Fruit fly (Drosophila melanogaster) whole organism, pupa: ENCODE results near the gene Edc3.

Experiments used
- CG10348 ChIP-seq: fragments of 200-800 bp; sonication (Bioruptor generic); IDR thresholded peaks from 2 replicates; pipeline ENCODE4 v1.3.6; 2022; ENCODE audit warnings: missing biosample characterization, missing genetic modification characterization
- CG12605 ChIP-seq: fragments of 200-800 bp; sonication (Bioruptor generic); IDR thresholded peaks from 2 replicates; pipeline ENCODE4 v1.3.6; 2022; ENCODE audit warnings: missing biosample characterization, missing genetic modification characterization
- CG13204 ChIP-seq: fragments of 200-800 bp; sonication (Bioruptor generic); optimal IDR thresholded peaks from 2 replicates; lab custom pipeline; 2018; ENCODE audit warnings: missing biosample characterization, mild to moderate bottlenecking, missing genetic modification characterization, moderate library complexity
- CG14655 ChIP-seq: fragments of 200-800 bp; sonication (Bioruptor generic); optimal IDR thresholded peaks from 3 replicates; lab custom pipeline; 2017; ENCODE audit warnings: mild to moderate bottlenecking, missing biosample characterization, missing genetic modification reagents, missing genetic modification characterization
- CG15710 ChIP-seq: fragments of 200-800 bp; sonication (Bioruptor generic); optimal IDR thresholded peaks from 2 replicates; lab custom pipeline; 2018; ENCODE audit warnings: missing biosample characterization, mild to moderate bottlenecking, missing genetic modification characterization, moderate library complexity
- CG17806 ChIP-seq: fragments of 200-800 bp; sonication (Bioruptor generic); optimal IDR thresholded peaks from 2 replicates; lab custom pipeline; 2018; ENCODE audit warnings: missing biosample characterization, mild to moderate bottlenecking, missing genetic modification characterization, moderate library complexity
- CG32121 ChIP-seq: fragments of 200-800 bp; sonication (Bioruptor generic); IDR thresholded peaks from 2 replicates; pipeline ENCODE4 v1.3.6; 2022; ENCODE audit warnings: missing biosample characterization, missing genetic modification characterization
- CG34367 ChIP-seq: fragments of 200-800 bp; sonication (Bioruptor generic); optimal IDR thresholded peaks from 2 replicates; lab custom pipeline; 2018; ENCODE audit warnings: missing biosample characterization, mild to moderate bottlenecking, missing genetic modification characterization
- CG4496 ChIP-seq: fragments of 200-800 bp; sonication (Bioruptor generic); IDR thresholded peaks from 3 replicates; pipeline ENCODE4 v1.3.6; 2022; ENCODE audit warnings: missing biosample characterization, missing genetic modification characterization
- CG8159 ChIP-seq: fragments of 200-800 bp; sonication (Bioruptor generic); optimal IDR thresholded peaks from 3 replicates; lab custom pipeline; 2018; ENCODE audit warnings: missing biosample characterization, mild to moderate bottlenecking, missing genetic modification characterization, moderate library complexity
- CG8301 ChIP-seq: fragments of 200-800 bp; sonication (Bioruptor generic); optimal IDR thresholded peaks from 2 replicates; lab custom pipeline; 2018; ENCODE audit warnings: missing biosample characterization, mild to moderate bottlenecking, missing genetic modification characterization
- CG9948 ChIP-seq: fragments of 200-800 bp; sonication (Bioruptor generic); optimal IDR thresholded peaks from 2 replicates; lab custom pipeline; 2018; ENCODE audit warnings: missing biosample characterization, mild to moderate bottlenecking, missing genetic modification characterization, moderate library complexity
- D1 ChIP-seq: fragments of 200-800 bp; sonication (Bioruptor generic); optimal IDR thresholded peaks from 2 replicates; lab custom pipeline; 2018; ENCODE audit warnings: missing biosample characterization, mild to moderate bottlenecking, missing genetic modification characterization, moderate library complexity
- EcR ChIP-seq: fragments of 200-800 bp; sonication (Bioruptor generic); optimal IDR thresholded peaks from 3 replicates; lab custom pipeline; 2019; ENCODE audit warnings: missing biosample characterization, missing genetic modification characterization, mild to moderate bottlenecking, moderate library complexity, missing genetic modification reagents
- Ets98B ChIP-seq: fragments of 200-800 bp; sonication (Bioruptor generic); IDR thresholded peaks from 2 replicates; pipeline ENCODE4 v1.3.6; 2022; ENCODE audit warnings: missing biosample characterization, missing genetic modification characterization
- Pif1A ChIP-seq: fragments of 200-800 bp; sonication (Bioruptor generic); optimal IDR thresholded peaks from 3 replicates; lab custom pipeline; 2016; ENCODE audit warnings: missing biosample characterization, missing genetic modification characterization
- Pif1B ChIP-seq: fragments of 200-800 bp; sonication (Bioruptor generic); optimal IDR thresholded peaks from 3 replicates; lab custom pipeline; 2016; ENCODE audit warnings: missing biosample characterization, missing genetic modification characterization
- Snoo ChIP-seq: fragments of 200-800 bp; sonication (Bioruptor generic); optimal IDR thresholded peaks from 3 replicates; lab custom pipeline; 2017; ENCODE audit warnings: missing biosample characterization, mild to moderate bottlenecking, missing genetic modification characterization, inconsistent platforms
- fd96Ca ChIP-seq: fragments of 200-800 bp; sonication (Bioruptor generic); IDR thresholded peaks from 3 replicates; pipeline ENCODE4 v1.3.6; 2022; ENCODE audit warnings: missing biosample characterization, missing genetic modification characterization
- gl ChIP-seq: fragments of 200-800 bp; sonication (Bioruptor generic); optimal IDR thresholded peaks from 2 replicates; lab custom pipeline; 2018; ENCODE audit warnings: missing biosample characterization, mild to moderate bottlenecking, missing genetic modification characterization
- rn ChIP-seq: fragments of 200-800 bp; sonication (Bioruptor generic); IDR thresholded peaks from 2 replicates; pipeline ENCODE4 v1.3.6; 2022; ENCODE audit warnings: missing biosample characterization, missing genetic modification characterization

Gene Edc3

DNA sequence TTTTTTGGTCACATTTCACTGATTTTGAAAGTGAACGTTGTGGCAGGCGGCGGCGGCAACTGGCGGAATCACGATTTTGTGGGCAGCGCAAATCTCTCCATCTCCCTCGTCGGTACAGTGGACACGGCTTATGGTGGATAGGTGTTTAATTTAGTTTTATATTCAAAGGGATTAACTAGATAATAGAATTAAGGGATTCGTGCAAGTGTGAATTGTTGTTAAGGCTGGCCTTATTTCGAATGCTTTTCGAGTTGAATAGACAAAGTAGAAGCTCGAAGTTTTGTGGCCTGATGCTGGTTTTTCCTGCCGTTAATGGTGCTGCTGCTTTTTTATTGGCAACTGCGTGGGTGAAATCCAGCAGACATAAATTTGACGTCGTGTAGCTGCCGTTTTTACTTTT lies 31.7 kb downstream of the Edc3 start:
- no peak for TF ChIP-seq EcR (GFP tag; lab: Kevin White, UChicago)
- TF ChIP-seq Pif1B (GFP tag; lab: Kevin White, UChicago) = no peak
- TF ChIP-seq CG8159 = no peak
- TF ChIP-seq CG14655 (GFP tag; lab: Kevin White, UChicago) = peak; percentile 12
- no peak for TF ChIP-seq CG34367
- TF ChIP-seq CG10348 = no peak
- peak; percentile 45 for TF ChIP-seq Ets98B (GFP tag; lab: Robert Waterston, UW)
- TF ChIP-seq CG4496 (GFP tag; lab: Robert Waterston, UW) = peak; percentile 50; the same call in 2 of the 3 replicates
- TF ChIP-seq CG12605 (GFP tag; lab: Robert Waterston, UW) = no peak
- TF ChIP-seq gl = no peak
- peak; percentile 24 for TF ChIP-seq Pif1A
- no peak for TF ChIP-seq CG8301 (tag; lab: Kevin White, UChicago)
- no peak for TF ChIP-seq CG9948 (tag; lab: Kevin White, UChicago)
- no peak for TF ChIP-seq CG17806 (tag; lab: Kevin White, UChicago)
- TF ChIP-seq Snoo (tag; lab: Kevin White, UChicago) = no peak
- peak; percentile 74 for TF ChIP-seq fd96Ca
- TF ChIP-seq CG13204 (GFP tag; lab: Kevin White, UChicago) = no peak
- TF ChIP-seq CG15710 = no peak
- 0 out of 2 replicates have a peak, but pooled peaks have one; percentile 5 for TF ChIP-seq rn
- TF ChIP-seq CG32121 (GFP tag; lab: Robert Waterston, UW) = peak; percentile 64; the same call in 1 of the 2 replicates
- no peak for TF ChIP-seq D1

DNA sequence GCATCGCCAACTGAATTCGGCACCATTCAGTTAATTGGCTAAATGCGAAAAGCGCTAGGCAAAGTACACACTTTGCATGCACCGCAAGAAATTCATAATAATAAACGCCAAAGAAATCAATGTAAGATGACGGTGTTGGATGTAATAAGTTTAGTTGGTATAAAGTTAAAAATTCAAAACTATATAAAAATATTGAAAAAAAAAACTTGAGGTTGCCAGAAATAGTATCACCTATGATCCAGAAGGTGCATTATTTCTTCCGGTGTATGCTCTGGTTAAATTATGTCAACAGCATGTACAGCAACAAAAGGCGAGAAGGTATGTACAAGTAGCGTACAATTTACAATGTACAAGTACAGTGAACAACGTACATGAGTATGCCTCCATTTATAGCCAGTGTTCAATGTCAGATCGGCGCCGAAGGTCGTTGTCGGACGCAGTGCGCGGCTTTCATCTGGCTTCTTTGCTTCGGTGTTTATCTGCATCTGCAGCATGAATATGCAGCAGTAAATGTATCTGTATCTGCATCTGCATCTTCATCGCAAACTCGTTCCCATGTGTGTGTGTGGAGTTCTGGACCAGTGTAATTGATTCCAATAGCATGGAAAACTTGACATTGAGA lies 32.7 kb downstream of the Edc3 start:
- TF ChIP-seq fd96Ca = no peak; the same call in 1 of the 3 replicates
- peak; percentile 45 for TF ChIP-seq Snoo (tag; lab: Kevin White, UChicago)
- TF ChIP-seq CG4496 (GFP tag; lab: Robert Waterston, UW) = peak; percentile 87
- peak; percentile 88 for TF ChIP-seq CG9948 (tag; lab: Kevin White, UChicago)
- TF ChIP-seq CG34367 = peak; percentile 81
- TF ChIP-seq gl = peak; percentile 48
- peak; percentile 84 for TF ChIP-seq EcR (GFP tag; lab: Kevin White, UChicago)
- TF ChIP-seq CG32121 (GFP tag; lab: Robert Waterston, UW) = peak; percentile 73
- peak; percentile 83 for TF ChIP-seq CG14655 (GFP tag; lab: Kevin White, UChicago)
- TF ChIP-seq Pif1A = peak; percentile 86
- TF ChIP-seq Pif1B (GFP tag; lab: Kevin White, UChicago) = peak; percentile 81
- peak; percentile 85 for TF ChIP-seq CG15710
- peak; percentile 73 for TF ChIP-seq D1
- TF ChIP-seq CG8159 = peak; percentile 90
- TF ChIP-seq CG17806 (tag; lab: Kevin White, UChicago) = peak; percentile 89
- TF ChIP-seq CG12605 (GFP tag; lab: Robert Waterston, UW) = 0 out of 2 replicates have a peak, but pooled peaks have one; percentile 51
- peak; percentile 40 for TF ChIP-seq CG13204 (GFP tag; lab: Kevin White, UChicago)
- TF ChIP-seq CG8301 (tag; lab: Kevin White, UChicago) = peak; percentile 65
- TF ChIP-seq rn = peak; percentile 58
- TF ChIP-seq CG10348 = no peak
- TF ChIP-seq Ets98B (GFP tag; lab: Robert Waterston, UW) = peak; percentile 56

DNA sequence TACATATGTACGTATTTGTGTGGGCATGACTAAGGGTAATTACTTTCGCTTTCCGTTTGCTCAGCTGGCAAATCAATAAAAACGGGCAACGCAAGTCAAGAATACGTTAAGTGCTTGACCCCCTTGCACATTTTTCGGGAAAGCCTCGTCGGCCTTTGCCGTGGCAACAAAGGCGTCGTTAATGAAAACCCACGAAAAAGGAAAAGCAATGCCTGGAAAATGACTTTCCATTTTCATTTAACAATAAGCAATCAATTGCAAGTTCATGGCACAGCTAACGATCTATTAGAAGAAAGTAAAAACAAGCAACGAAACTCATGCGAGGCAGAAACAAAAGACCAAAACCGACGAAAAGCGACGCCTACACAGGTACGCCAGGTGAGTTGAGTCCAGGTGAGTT lies 33.6 kb downstream of the Edc3 start:
- TF ChIP-seq CG15710 (no peak), CG32121 (GFP tag; lab: Robert Waterston, UW) (no peak), CG34367 (no peak), rn (no peak), EcR (GFP tag; lab: Kevin White, UChicago) (no peak), CG13204 (GFP tag; lab: Kevin White, UChicago) (no peak), CG8301 (tag; lab: Kevin White, UChicago) (no peak), CG10348 (no peak), CG4496 (GFP tag; lab: Robert Waterston, UW) (no peak), CG8159 (no peak), Pif1B (GFP tag; lab: Kevin White, UChicago) (no peak), Ets98B (GFP tag; lab: Robert Waterston, UW) (no peak)

DNA sequence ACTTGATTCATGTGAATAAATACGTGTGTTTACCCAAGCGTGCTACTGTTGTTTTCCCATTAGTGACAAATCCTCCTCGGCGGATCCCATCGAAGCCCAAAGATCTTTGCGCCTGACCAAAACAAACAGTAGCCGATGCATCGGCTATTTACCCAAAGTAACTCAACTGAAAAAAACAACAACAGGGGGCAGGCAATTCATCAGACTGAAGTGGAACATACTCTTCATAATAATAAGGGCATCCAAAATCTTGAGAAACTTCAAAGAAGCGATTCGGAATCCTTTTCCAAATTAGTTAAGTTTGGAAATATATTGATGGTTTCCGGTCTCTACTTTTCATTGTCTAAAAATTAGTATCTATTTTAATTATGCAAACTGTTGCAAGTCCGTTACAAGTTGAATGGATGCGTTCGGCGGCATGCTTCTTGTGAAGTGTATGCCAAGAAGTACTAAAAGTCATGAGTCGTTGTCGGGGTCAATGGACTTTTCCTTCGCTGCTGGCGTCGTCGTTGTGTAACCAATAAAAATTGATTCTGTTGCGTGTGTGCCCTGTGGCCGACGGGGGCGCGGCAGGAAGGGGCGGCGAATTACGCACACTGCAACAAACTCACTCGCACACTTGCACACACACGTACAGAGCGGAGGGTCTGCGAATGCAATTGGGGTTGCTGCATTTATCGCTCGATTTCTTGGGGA lies 34.2 kb downstream of the Edc3 start:
- TF ChIP-seq CG10348 = no peak
- peak; percentile 58 for TF ChIP-seq CG14655 (GFP tag; lab: Kevin White, UChicago)
- TF ChIP-seq CG17806 (tag; lab: Kevin White, UChicago) = peak; percentile 64
- peak; percentile 98 for TF ChIP-seq EcR (GFP tag; lab: Kevin White, UChicago)
- peak; percentile 58 for TF ChIP-seq CG13204 (GFP tag; lab: Kevin White, UChicago)
- TF ChIP-seq Pif1B (GFP tag; lab: Kevin White, UChicago) = peak; percentile 40
- peak; percentile 67 for TF ChIP-seq Pif1A
- no peak for TF ChIP-seq rn
- TF ChIP-seq CG4496 (GFP tag; lab: Robert Waterston, UW) = peak; percentile 61; the same call in 2 of the 3 replicates
- peak; percentile 13 for TF ChIP-seq gl
- TF ChIP-seq Snoo (tag; lab: Kevin White, UChicago) = peak; percentile 68
- peak; percentile 45 for TF ChIP-seq CG8301 (tag; lab: Kevin White, UChicago)
- TF ChIP-seq Ets98B (GFP tag; lab: Robert Waterston, UW) = peak; percentile 21; the same call in 1 of the 2 replicates
- no peak for TF ChIP-seq D1
- TF ChIP-seq CG9948 (tag; lab: Kevin White, UChicago) = peak; percentile 60
- TF ChIP-seq CG15710 = peak; percentile 73
- TF ChIP-seq fd96Ca = 0 out of 3 replicates have a peak, but pooled peaks have one; percentile 5
- peak; percentile 78 for TF ChIP-seq CG8159
- TF ChIP-seq CG34367 = peak; percentile 51
- 0 out of 2 replicates have a peak, but pooled peaks have one; percentile 27 for TF ChIP-seq CG32121 (GFP tag; lab: Robert Waterston, UW)
- TF ChIP-seq CG12605 (GFP tag; lab: Robert Waterston, UW) = no peak

DNA sequence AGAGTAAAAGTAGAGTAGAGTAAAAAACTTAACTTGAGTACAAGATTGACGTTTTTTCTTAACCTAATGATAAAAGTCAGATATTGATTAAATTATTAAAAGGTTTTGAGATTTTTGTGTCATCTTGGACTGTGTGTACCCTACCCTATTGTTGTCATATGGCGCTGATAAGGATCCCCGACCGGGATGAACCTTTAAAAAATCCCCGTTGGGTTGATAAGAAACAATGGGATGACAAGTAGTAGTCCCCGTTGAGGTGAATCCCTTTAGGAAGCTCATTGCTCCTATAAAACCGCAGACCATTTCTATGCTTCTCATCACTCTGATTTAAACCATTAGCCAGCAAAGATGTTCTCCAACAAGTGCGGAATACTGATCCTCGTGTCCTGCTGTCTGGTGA lies 35.1 kb downstream of the Edc3 start, which contains the start of gene edin:
edin (plus strand) TSS at position 340 of the 400 bp plus-strand sequence.
- no peak for TF ChIP-seq Pif1A
- TF ChIP-seq fd96Ca = no peak
- no peak for TF ChIP-seq CG15710
- TF ChIP-seq CG13204 (GFP tag; lab: Kevin White, UChicago) = no peak
- TF ChIP-seq EcR (GFP tag; lab: Kevin White, UChicago) = no peak
- no peak for TF ChIP-seq CG14655 (GFP tag; lab: Kevin White, UChicago)
- TF ChIP-seq, all 21 proteins: peak for 0
